Worm (Caenorhabditis elegans) whole organism, late embryonic: ENCODE results near the gene pgp-1.

Experiments used
- C08G9.2 ChIP-seq: sonication (generic microtip); optimal IDR thresholded peaks from 2 replicates; lab custom pipeline; 2016; ENCODE audit warnings: mild to moderate bottlenecking, missing genetic modification characterization, moderate library complexity, missing compliant biosample characterization
- K09A11.1 ChIP-seq: sonication (generic microtip); optimal IDR thresholded peaks from 2 replicates; lab custom pipeline; 2017; ENCODE audit warnings: antibody characterized with exemption, mild to moderate bottlenecking, missing genetic modification characterization, missing compliant biosample characterization; ENCODE audit not compliant: insufficient read depth
- ceh-14 ChIP-seq: sonication (generic microtip); optimal IDR thresholded peaks from 2 replicates; lab custom pipeline; 2016; ENCODE audit warnings: missing genotype, missing genetic modification characterization, missing compliant biosample characterization
- ceh-18 ChIP-seq: sonication (generic microtip); optimal IDR thresholded peaks from 2 replicates; lab custom pipeline; 2016; ENCODE audit warnings: missing genetic modification characterization, missing compliant biosample characterization
- ceh-2 ChIP-seq: sonication (generic microtip); optimal IDR thresholded peaks from 2 replicates; lab custom pipeline; 2016; ENCODE audit warnings: missing genotype, missing genetic modification characterization, missing compliant biosample characterization
- ceh-24 ChIP-seq: sonication (generic microtip); optimal IDR thresholded peaks from 2 replicates; lab custom pipeline; 2016; ENCODE audit warnings: mild to moderate bottlenecking, missing genetic modification characterization, missing compliant biosample characterization
- ceh-31 ChIP-seq: sonication (generic microtip); optimal IDR thresholded peaks from 2 replicates; lab custom pipeline; 2016; ENCODE audit warnings: missing genetic modification characterization, missing compliant biosample characterization
- ceh-34 ChIP-seq: sonication (generic microtip); optimal IDR thresholded peaks from 2 replicates; lab custom pipeline; 2016; ENCODE audit warnings: mild to moderate bottlenecking, missing genetic modification characterization, missing compliant biosample characterization
- ceh-9 ChIP-seq: sonication (generic microtip); optimal IDR thresholded peaks from 2 replicates; lab custom pipeline; 2016; ENCODE audit warnings: mild to moderate bottlenecking, missing genetic modification characterization, inconsistent platforms, missing compliant biosample characterization
- dmd-4 ChIP-seq: sonication (generic microtip); optimal IDR thresholded peaks from 2 replicates; lab custom pipeline; 2016; ENCODE audit warnings: borderline replicate concordance, missing genetic modification characterization, missing compliant biosample characterization
- dve-1 ChIP-seq: sonication (generic microtip); optimal IDR thresholded peaks from 2 replicates; lab custom pipeline; 2017; ENCODE audit warnings: antibody characterized with exemption, mild to moderate bottlenecking, missing genetic modification characterization, missing compliant biosample characterization
- elt-2 ChIP-seq: sonication (generic microtip); optimal IDR thresholded peaks from 2 replicates; lab custom pipeline; 2016; ENCODE audit warnings: missing genetic modification reagents, missing genetic modification characterization, missing compliant biosample characterization
- elt-4 ChIP-seq: sonication (generic microtip); optimal IDR thresholded peaks from 2 replicates; lab custom pipeline; 2016; ENCODE audit warnings: missing genetic modification characterization, missing compliant biosample characterization
- ets-4 ChIP-seq: sonication (generic microtip); optimal IDR thresholded peaks from 2 replicates; lab custom pipeline; 2016; ENCODE audit warnings: missing genetic modification characterization, missing compliant biosample characterization
- fax-1 ChIP-seq: sonication (generic microtip); optimal IDR thresholded peaks from 2 replicates; lab custom pipeline; 2016; ENCODE audit warnings: missing genotype, missing genetic modification characterization, missing compliant biosample characterization
- fkh-6 ChIP-seq: sonication (generic microtip); optimal IDR thresholded peaks from 2 replicates; lab custom pipeline; 2016; ENCODE audit warnings: missing genetic modification characterization, missing compliant biosample characterization
- gmeb-2 ChIP-seq: sonication (generic microtip); optimal IDR thresholded peaks from 2 replicates; lab custom pipeline; 2016; ENCODE audit warnings: missing genetic modification characterization, inconsistent platforms, missing compliant biosample characterization
- hlh-30 ChIP-seq: sonication (generic microtip); optimal IDR thresholded peaks from 2 replicates; lab custom pipeline; 2017; ENCODE audit warnings: antibody characterized with exemption, missing genetic modification characterization, missing compliant biosample characterization; ENCODE audit not compliant: insufficient read depth
- lim-6 ChIP-seq: sonication (generic microtip); optimal IDR thresholded peaks from 2 replicates; lab custom pipeline; 2016; ENCODE audit warnings: missing genetic modification characterization, missing compliant biosample characterization
- madf-2 ChIP-seq: sonication (generic microtip); optimal IDR thresholded peaks from 2 replicates; lab custom pipeline; 2017; ENCODE audit warnings: missing genetic modification characterization, missing compliant biosample characterization
- mec-3 ChIP-seq: sonication (generic microtip); optimal IDR thresholded peaks from 2 replicates; lab custom pipeline; 2016; ENCODE audit warnings: borderline replicate concordance, missing genetic modification characterization, missing compliant biosample characterization
- nhr-232 ChIP-seq: sonication (generic microtip); optimal IDR thresholded peaks from 2 replicates; lab custom pipeline; 2016; ENCODE audit warnings: missing genetic modification characterization, missing compliant biosample characterization
- pha-2 ChIP-seq: sonication (generic microtip); optimal IDR thresholded peaks from 2 replicates; lab custom pipeline; 2017; ENCODE audit warnings: mild to moderate bottlenecking, missing genetic modification characterization, missing compliant biosample characterization
- ref-2 ChIP-seq: sonication (generic microtip); optimal IDR thresholded peaks from 2 replicates; lab custom pipeline; 2016; ENCODE audit warnings: missing genetic modification characterization, missing compliant biosample characterization
- rnt-1 ChIP-seq: sonication (generic microtip); optimal IDR thresholded peaks from 2 replicates; lab custom pipeline; 2016; ENCODE audit warnings: missing genetic modification characterization, missing compliant biosample characterization
- sox-2 ChIP-seq: fragments of 200-800 bp; sonication (Bioruptor generic); IDR thresholded peaks from 2 replicates; pipeline ENCODE4 v1.3.6; 2022; ENCODE audit warnings: missing genetic modification reagents, missing genetic modification characterization, missing compliant biosample characterization
- sox-4 ChIP-seq: sonication (generic microtip); optimal IDR thresholded peaks from 2 replicates; lab custom pipeline; 2017; ENCODE audit warnings: mild to moderate bottlenecking, missing genetic modification characterization, inconsistent platforms, missing compliant biosample characterization
- tbx-2 ChIP-seq: sonication (generic microtip); optimal IDR thresholded peaks from 2 replicates; lab custom pipeline; 2016; ENCODE audit warnings: missing genetic modification characterization, missing compliant biosample characterization
- unc-42 ChIP-seq: sonication (generic microtip); optimal IDR thresholded peaks from 2 replicates; lab custom pipeline; 2016; ENCODE audit warnings: missing genotype, missing genetic modification characterization, missing compliant biosample characterization
- unc-55 ChIP-seq: sonication (generic microtip); optimal IDR thresholded peaks from 2 replicates; lab custom pipeline; 2017; ENCODE audit warnings: missing biosample characterization, missing genetic modification reagents, missing genetic modification characterization
- unc-86 ChIP-seq: sonication (generic microtip); optimal IDR thresholded peaks from 2 replicates; lab custom pipeline; 2016; ENCODE audit warnings: missing genetic modification characterization, missing compliant biosample characterization
- zip-5 ChIP-seq: sonication (generic microtip); optimal IDR thresholded peaks from 2 replicates; lab custom pipeline; 2016; ENCODE audit warnings: missing genetic modification characterization, missing compliant biosample characterization
- ztf-16 ChIP-seq: sonication (generic microtip); optimal IDR thresholded peaks from 2 replicates; lab custom pipeline; 2017; ENCODE audit warnings: missing genetic modification characterization, missing compliant biosample characterization

The pgp-1 gene

DNA sequence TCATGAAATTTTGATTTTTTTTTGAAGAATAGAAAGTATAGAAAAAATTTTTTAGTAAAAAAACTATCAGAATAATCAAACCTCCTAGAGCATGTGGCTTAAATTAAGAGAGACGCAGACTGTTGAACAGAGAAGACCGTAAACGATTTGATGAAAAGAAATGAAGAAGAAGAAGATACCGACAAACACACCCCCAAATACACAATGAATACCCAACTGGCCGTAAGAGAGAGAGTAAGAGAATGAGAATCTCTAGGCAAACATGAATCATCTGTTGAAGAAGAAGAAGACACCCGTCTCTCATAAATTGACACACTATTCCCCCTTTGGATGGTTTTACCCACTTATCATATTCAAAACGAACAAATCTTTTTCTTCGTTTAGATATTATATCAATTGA is 34.9 kb upstream of the pgp-1 start:
- TF ChIP-seq mec-3 (tag; lab: Kevin White, UChicago): no peak
- peak; percentile 11 for TF ChIP-seq elt-2 (tag; lab: Kevin White, UChicago)
- TF ChIP-seq ceh-34 (tag; lab: Kevin White, UChicago): peak; percentile 0
- TF ChIP-seq dve-1 (tag; lab: Kevin White, UChicago): peak; percentile 46

DNA sequence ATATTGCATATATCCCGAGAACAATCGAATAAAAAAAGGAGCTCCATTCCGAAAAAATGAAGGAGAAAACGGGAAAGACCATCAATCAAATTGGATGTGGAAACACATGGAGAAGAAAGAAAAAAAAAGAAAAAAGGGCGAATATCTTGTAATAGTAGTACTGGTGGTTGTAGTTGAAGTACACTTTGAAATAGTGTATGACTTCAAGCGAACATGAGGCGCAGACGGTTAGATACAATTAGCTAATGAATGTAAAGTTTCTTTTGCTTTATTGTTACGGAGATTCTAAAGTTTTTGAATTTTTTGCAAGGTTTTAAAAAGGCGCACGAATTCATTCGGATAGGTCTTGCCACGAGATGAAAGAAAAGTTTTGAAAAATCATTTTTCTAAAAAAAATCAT is 33.5 kb upstream of the pgp-1 start:
- TF ChIP-seq fax-1 (tag; lab: Kevin White, UChicago): no peak
- TF ChIP-seq unc-42 (tag; lab: Kevin White, UChicago): peak; percentile 22

ce11 chrIV:12630922-12631321 is 32.0 kb upstream of the pgp-1 start, which contains the start of gene ark-1:
TSS of gene ark-1 (minus strand) at chrIV:12631022.
- TF ChIP-seq nhr-232 (tag; lab: Kevin White, UChicago): no peak
- TF ChIP-seq ztf-16 (tag; lab: Kevin White, UChicago): no peak
- TF ChIP-seq hlh-30: no peak
- TF ChIP-seq madf-2 (tag; lab: Kevin White, UChicago): no peak
- no peak for TF ChIP-seq unc-86
- TF ChIP-seq fkh-6 (tag; lab: Kevin White, UChicago): no peak
- no peak for TF ChIP-seq ref-2
- TF ChIP-seq ceh-14 (tag; lab: Kevin White, UChicago): no peak
- TF ChIP-seq elt-4 (tag; lab: Kevin White, UChicago): no peak
- no peak for TF ChIP-seq sox-4 (tag; lab: Kevin White, UChicago)
- TF ChIP-seq gmeb-2: no peak
- TF ChIP-seq unc-42 (tag; lab: Kevin White, UChicago): no peak
- TF ChIP-seq K09A11.1 (tag; lab: Kevin White, UChicago): no peak

ce11 chrIV:12621483-12622078 is 22.6 kb upstream of the pgp-1 start:
- peak; percentile 55 for TF ChIP-seq zip-5 (tag; lab: Kevin White, UChicago)
- TF ChIP-seq C08G9.2: peak; percentile 54
- TF ChIP-seq lim-6 (tag; lab: Kevin White, UChicago): peak; percentile 59
- TF ChIP-seq fax-1 (tag; lab: Kevin White, UChicago): peak; percentile 21
- TF ChIP-seq ceh-18: peak; percentile 3
- peak; percentile 50 for TF ChIP-seq ceh-2 (tag; lab: Kevin White, UChicago)
- TF ChIP-seq dmd-4 (tag; lab: Kevin White, UChicago): peak; percentile 17
- peak; percentile 88 for TF ChIP-seq ceh-31 (tag; lab: Kevin White, UChicago)
- peak; percentile 35 for TF ChIP-seq ceh-14 (tag; lab: Kevin White, UChicago)
- TF ChIP-seq unc-42 (tag; lab: Kevin White, UChicago): peak; percentile 12
- TF ChIP-seq ets-4 (tag; lab: Kevin White, UChicago): peak; percentile 49
- TF ChIP-seq tbx-2: peak; percentile 31
- peak; percentile 21 for TF ChIP-seq rnt-1 (tag; lab: Kevin White, UChicago)

- TF ChIP-seq ceh-34 (tag; lab: Kevin White, UChicago) (no peak), unc-55 (GFP tag; lab: Kevin White, UChicago) (peak; percentile 65)
Measured at ce11 chrIV:12620921-12621320, 22.0 kb upstream of the pgp-1 start.

DNA sequence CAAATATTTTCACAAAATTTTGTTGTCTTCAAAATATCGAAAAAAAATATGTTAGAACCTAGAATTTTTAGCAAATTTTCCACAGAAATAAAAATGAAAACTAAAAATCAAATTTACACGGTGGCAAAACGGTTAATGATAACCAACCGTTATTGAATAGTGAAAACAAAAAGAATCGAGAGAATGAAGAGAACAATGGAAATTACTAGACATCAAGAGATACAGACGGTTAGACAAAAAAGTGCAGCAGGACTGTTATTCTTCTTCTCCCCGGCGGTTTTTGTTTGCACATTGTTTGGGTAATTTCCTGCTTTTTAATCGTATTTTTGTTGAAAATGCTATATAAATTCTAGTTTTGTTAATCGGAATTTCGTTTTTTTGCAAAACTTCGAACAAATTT is 19.9 kb upstream of the pgp-1 start:
- TF ChIP-seq pha-2 (tag; lab: Kevin White, UChicago) (no peak), sox-2 (GFP tag; lab: Robert Waterston, UW) (peak; percentile 77), C08G9.2 (no peak), dve-1 (tag; lab: Kevin White, UChicago) (no peak), ceh-24 (tag; lab: Kevin White, UChicago) (no peak), ztf-16 (tag; lab: Kevin White, UChicago) (no peak), ceh-9 (tag; lab: Kevin White, UChicago) (no peak)
